Worm (Caenorhabditis elegans) whole organism, L4 larva: ENCODE results near the gene csb-1.
A peak's percentile ranks its signal among the peaks of the same experiment; 100 is the strongest.

ENCODE experiments used
- F37D6.2 ChIP-seq: sonication (generic microtip); optimal IDR thresholded peaks from 2 replicates; lab custom pipeline; 2016; ENCODE audit warnings: mild to moderate bottlenecking, missing genetic modification characterization, missing compliant biosample characterization
- F49E8.2 ChIP-seq: sonication (generic microtip); optimal IDR thresholded peaks from 2 replicates; lab custom pipeline; 2016; ENCODE audit warnings: missing compliant biosample characterization, mild to moderate bottlenecking, missing genetic modification characterization, borderline replicate concordance
- R02D3.7 ChIP-seq: fragments of 150-350 bp; sonication (generic microtip); optimal IDR thresholded peaks from 3 replicates; lab custom pipeline; 2014; ENCODE audit warnings: missing biosample characterization, missing genetic modification characterization
- T20F7.1 ChIP-seq: fragments of 200-800 bp; sonication (Bioruptor generic); optimal IDR thresholded peaks from 2 replicates; lab custom pipeline; 2018; ENCODE audit warnings: mild to moderate bottlenecking, missing genetic modification characterization, missing compliant biosample characterization
- Y48G9A.11 ChIP-seq: fragments of 200-800 bp; sonication (Bioruptor generic); IDR thresholded peaks from 2 replicates; pipeline ENCODE4 v1.3.6; 2022; ENCODE audit warnings: missing genetic modification reagents, missing genetic modification characterization, missing compliant biosample characterization
- ZK337.2 ChIP-seq: fragments of 200-800 bp; sonication (Bioruptor generic); IDR thresholded peaks from 2 replicates; pipeline ENCODE4 v1.3.6; 2022; ENCODE audit warnings: missing genetic modification reagents, missing genetic modification characterization, missing compliant biosample characterization
- aly-2 ChIP-seq: sonication (generic microtip); optimal IDR thresholded peaks from 2 replicates; lab custom pipeline; 2018; ENCODE audit warnings: missing biosample characterization, missing genetic modification characterization
- ceh-20 ChIP-seq: fragments of 200-800 bp; sonication (Bioruptor generic); IDR thresholded peaks from 2 replicates; pipeline ENCODE4 v1.3.6; 2022; ENCODE audit warnings: missing genetic modification reagents, missing genetic modification characterization, missing compliant biosample characterization
- ceh-62 ChIP-seq: sonication (generic microtip); optimal IDR thresholded peaks from 2 replicates; lab custom pipeline; 2017; ENCODE audit warnings: missing biosample characterization, missing genetic modification characterization
- cey-2 ChIP-seq: sonication (generic microtip); optimal IDR thresholded peaks from 3 replicates; lab custom pipeline; 2017; ENCODE audit warnings: missing genetic modification characterization, mild to moderate bottlenecking, missing compliant biosample characterization, antibody characterized with exemption, borderline replicate concordance; ENCODE audit not compliant: insufficient read depth
- dmd-6 ChIP-seq: fragments of 200-800 bp; sonication (Bioruptor generic); IDR thresholded peaks from 2 replicates; pipeline ENCODE4 v1.3.6; 2022; ENCODE audit warnings: missing genetic modification reagents, missing genetic modification characterization, missing compliant biosample characterization
- dmd-9 ChIP-seq: fragments of 200-800 bp; sonication (Bioruptor generic); IDR thresholded peaks from 2 replicates; pipeline ENCODE4 v1.3.6; 2022; ENCODE audit warnings: missing genetic modification reagents, missing genetic modification characterization, missing compliant biosample characterization
- dpl-1 ChIP-seq: fragments of 150-350 bp; optimal IDR thresholded peaks from 2 replicates; lab custom pipeline; 2014; ENCODE audit warnings: missing biosample characterization, missing genetic modification reagents, missing genetic modification characterization
- dve-1 ChIP-seq: sonication (generic microtip); optimal IDR thresholded peaks from 2 replicates; lab custom pipeline; 2017; ENCODE audit warnings: antibody characterized with exemption, mild to moderate bottlenecking, missing genetic modification characterization, missing compliant biosample characterization; ENCODE audit not compliant: insufficient read depth
- egl-43 ChIP-seq: fragments of 200-800 bp; sonication (Bioruptor generic); IDR thresholded peaks from 2 replicates; pipeline ENCODE4 v1.3.6; 2022; ENCODE audit warnings: missing genetic modification reagents, missing genetic modification characterization, missing compliant biosample characterization
- hif-1 ChIP-seq, 2 experiments: sonication (generic microtip); optimal IDR thresholded peaks; 2 replicates each; lab custom pipeline; 2016 to 2017; ENCODE audit warnings: missing compliant biosample characterization in 2 of 2, missing genetic modification characterization in 2 of 2, missing genetic modification reagents in 2 of 2, missing genotype in 2 of 2, mild to moderate bottlenecking in 1 of 2
- hlh-11 ChIP-seq: fragments of 200-800 bp; sonication (Bioruptor generic); optimal IDR thresholded peaks from 2 replicates; lab custom pipeline; 2018; ENCODE audit warnings: mild to moderate bottlenecking, missing genetic modification characterization, missing compliant biosample characterization
- hmg-1.1 ChIP-seq: fragments of 200-800 bp; sonication (Bioruptor generic); IDR thresholded peaks from 2 replicates; pipeline ENCODE4 v1.3.6; 2022; ENCODE audit warnings: missing genetic modification reagents, missing genetic modification characterization, missing compliant biosample characterization
- lin-38 ChIP-seq: fragments of 200-800 bp; sonication (Bioruptor generic); IDR thresholded peaks from 2 replicates; pipeline ENCODE4 v1.3.6; 2022; ENCODE audit warnings: missing genetic modification reagents, missing genetic modification characterization, missing compliant biosample characterization
- madf-9 ChIP-seq: fragments of 200-800 bp; sonication (Bioruptor generic); conservative IDR thresholded peaks from 2 replicates; pipeline ENCODE4 v1.3.6; 2022; ENCODE audit warnings: missing genetic modification reagents, missing genetic modification characterization, missing compliant biosample characterization
- mdl-1 ChIP-seq, 2 experiments: fragments of 150-350 bp in 1 of 2; sonication (generic microtip) in 1 of 2; optimal IDR thresholded peaks; 2 replicates each; lab custom pipeline; 2014 to 2017; ENCODE audit warnings: missing biosample characterization in 2 of 2, missing genetic modification characterization in 2 of 2
- mdt-29 ChIP-seq: fragments of 200-800 bp; sonication (Bioruptor generic); IDR thresholded peaks from 2 replicates; pipeline ENCODE4 v1.3.6; 2022; ENCODE audit warnings: missing genetic modification reagents, missing genetic modification characterization, missing compliant biosample characterization
- mep-1 ChIP-seq: fragments of 150-350 bp; sonication (generic microtip); optimal IDR thresholded peaks from 3 replicates; lab custom pipeline; 2014; ENCODE audit warnings: missing biosample characterization, missing genetic modification characterization
- mes-2 ChIP-seq: sonication (generic microtip); optimal IDR thresholded peaks from 2 replicates; lab custom pipeline; 2016; ENCODE audit warnings: missing genotype, mild to moderate bottlenecking, missing genetic modification characterization, missing compliant biosample characterization; ENCODE audit not compliant: poor library complexity, severe bottlenecking
- mxl-2 ChIP-seq: fragments of 200-800 bp; sonication (Bioruptor generic); conservative IDR thresholded peaks from 2 replicates; pipeline ENCODE4 v1.3.6; 2022; ENCODE audit warnings: missing genetic modification reagents, missing genetic modification characterization, missing compliant biosample characterization
- mxl-3 ChIP-seq: fragments of 200-800 bp; sonication (Bioruptor generic); optimal IDR thresholded peaks from 2 replicates; lab custom pipeline; 2018; ENCODE audit warnings: mild to moderate bottlenecking, missing genetic modification characterization, missing compliant biosample characterization
- nhr-11 ChIP-seq: fragments of 150-350 bp; optimal IDR thresholded peaks from 2 replicates; lab custom pipeline; 2014; ENCODE audit warnings: missing biosample characterization, missing genetic modification characterization
- nhr-237 ChIP-seq: sonication (generic microtip); optimal IDR thresholded peaks from 2 replicates; lab custom pipeline; 2017; ENCODE audit warnings: missing biosample characterization, missing genetic modification characterization
- nhr-42 ChIP-seq: fragments of 200-800 bp; sonication (Bioruptor generic); IDR thresholded peaks from 2 replicates; pipeline ENCODE4 v1.3.6; 2022; ENCODE audit warnings: missing genetic modification characterization, missing compliant biosample characterization
- php-3 ChIP-seq: fragments of 200-800 bp; sonication (Bioruptor generic); IDR thresholded peaks from 2 replicates; pipeline ENCODE4 v1.3.6; 2022; ENCODE audit warnings: missing genetic modification reagents, missing genetic modification characterization, missing compliant biosample characterization
- rbr-2 ChIP-seq: sonication (generic microtip); optimal IDR thresholded peaks from 2 replicates; lab custom pipeline; 2016; ENCODE audit warnings: missing genotype, missing genetic modification characterization, missing compliant biosample characterization
- sdz-12 ChIP-seq: fragments of 200-800 bp; sonication (Bioruptor generic); optimal IDR thresholded peaks from 2 replicates; lab custom pipeline; 2018; ENCODE audit warnings: mild to moderate bottlenecking, missing genetic modification characterization, missing compliant biosample characterization
- set-16 ChIP-seq: fragments of 200-800 bp; sonication (Bioruptor generic); IDR thresholded peaks from 2 replicates; pipeline ENCODE4 v1.3.6; 2022; ENCODE audit warnings: missing genetic modification reagents, missing genetic modification characterization, missing compliant biosample characterization
- skn-1 ChIP-seq: fragments of 150-350 bp; optimal IDR thresholded peaks from 2 replicates; lab custom pipeline; 2014; ENCODE audit warnings: missing biosample characterization, missing genetic modification characterization
- spr-3 ChIP-seq: fragments of 200-800 bp; sonication (Bioruptor generic); optimal IDR thresholded peaks from 2 replicates; lab custom pipeline; 2018; ENCODE audit warnings: mild to moderate bottlenecking, missing genetic modification characterization, missing compliant biosample characterization
- tra-1 ChIP-seq: fragments of 200-800 bp; sonication (Bioruptor generic); IDR thresholded peaks from 2 replicates; pipeline ENCODE4 v1.3.6; 2022; ENCODE audit warnings: missing genetic modification reagents, missing genetic modification characterization, missing compliant biosample characterization
- unc-62 ChIP-seq, 3 experiments: fragments of 150-350 bp in 1 of 3; sonication (generic microtip); optimal IDR thresholded peaks in 2 of 3; peaks in 1 of 3; 1 replicate in 1 of 3; 2 replicates in 2 of 3; lab custom pipeline; 2014 to 2017; ENCODE audit warnings: missing biosample characterization in 3 of 3, missing genetic modification characterization in 3 of 3, missing genetic modification reagents in 3 of 3, missing genotype in 1 of 3
- vab-7 ChIP-seq: fragments of 200-800 bp; sonication (Bioruptor generic); IDR thresholded peaks from 2 replicates; pipeline ENCODE4 v1.3.6; 2022; ENCODE audit warnings: missing genetic modification reagents, missing genetic modification characterization, missing compliant biosample characterization
- zfp-3 ChIP-seq: fragments of 200-800 bp; sonication (Bioruptor generic); conservative IDR thresholded peaks from 2 replicates; pipeline ENCODE4 v1.3.6; 2022; ENCODE audit warnings: missing genetic modification reagents, missing genetic modification characterization, missing compliant biosample characterization
- zip-2 ChIP-seq: fragments of 150-350 bp; optimal IDR thresholded peaks from 2 replicates; lab custom pipeline; 2014; ENCODE audit warnings: missing biosample characterization, missing genetic modification characterization
- ztf-11 ChIP-seq: fragments of 150-350 bp; optimal IDR thresholded peaks from 2 replicates; lab custom pipeline; 2014; ENCODE audit warnings: missing biosample characterization, missing genetic modification characterization

The csb-1 gene

ce11 chrX:15869589-15869988 lies 3.9 kb upstream of the csb-1 start:
- TF ChIP-seq nhr-42 (no peak), hif-1 (tag; optimal IDR thresholded peaks at IDR 0.05; lab: Kevin White, UChicago) (no peak), ZK337.2 (GFP tag; lab: Robert Waterston, UW) (no peak), zip-2 (tag; lab: Kevin White, UChicago) (no peak), zfp-3 (GFP tag; lab: Robert Waterston, UW) (no peak), mdt-29 (GFP tag; lab: Robert Waterston, UW) (no peak), cey-2 (tag; lab: Kevin White, UChicago) (no peak), mxl-3 (GFP tag; lab: Kevin White, UChicago) (peak; percentile 9), hlh-11 (peak; percentile 15), ztf-11 (tag; lab: Kevin White, UChicago) (no peak), ceh-62 (tag; lab: Kevin White, UChicago) (no peak), sdz-12 (GFP tag; lab: Kevin White, UChicago) (no peak), madf-9 (no peak), spr-3 (GFP tag; lab: Kevin White, UChicago) (no peak), mes-2 (tag; lab: Kevin White, UChicago) (no peak), Y48G9A.11 (GFP tag; lab: Robert Waterston, UW) (no peak), set-16 (no peak), unc-62 (GFP tag; optimal IDR thresholded peaks at IDR 0.05 in 1 of 2; lab: Kevin White, UChicago) (peak in 1 of 2 experiments; percentile 81), unc-62 (tag; optimal IDR thresholded peaks at IDR 0.05; lab: Kevin White, UChicago) (no peak), mep-1 (tag; lab: Kevin White, UChicago) (no peak)
- TF ChIP-seq, all 104 proteins: peak for 3

ce11 chrX:15860556-15861008 lies 5.1 kb downstream of the csb-1 start, which contains the start of gene F53H4.6:
TSS of gene F53H4.6 (minus strand) at chrX:15860606.
- no peak for TF ChIP-seq mxl-2 (GFP tag; lab: Robert Waterston, UW)
- TF ChIP-seq F49E8.2 (tag; lab: Kevin White, UChicago): no peak
- TF ChIP-seq nhr-237 (tag; lab: Kevin White, UChicago): no peak
- no peak for TF ChIP-seq sdz-12 (GFP tag; lab: Kevin White, UChicago)
- 0 out of 2 replicates have a peak, but pooled peaks have one; percentile 24 for TF ChIP-seq dmd-6 (GFP tag; lab: Robert Waterston, UW)
- peak; percentile 16 for TF ChIP-seq nhr-11
- TF ChIP-seq rbr-2 (tag; lab: Kevin White, UChicago): peak; percentile 25
- no peak for TF ChIP-seq egl-43 (GFP tag; lab: Robert Waterston, UW)
- no peak for TF ChIP-seq php-3 (GFP tag; lab: Robert Waterston, UW)
- no peak for TF ChIP-seq zfp-3 (GFP tag; lab: Robert Waterston, UW)
- TF ChIP-seq aly-2 (tag; lab: Kevin White, UChicago): no peak
- no peak for TF ChIP-seq skn-1 (tag; lab: Kevin White, UChicago)
- TF ChIP-seq hlh-11: peak; percentile 25
- peak; percentile 19 for TF ChIP-seq F37D6.2 (tag; lab: Kevin White, UChicago)
- no peak for TF ChIP-seq hif-1 (tag; optimal IDR thresholded peaks at IDR 0.05; lab: Kevin White, UChicago)
- no peak for TF ChIP-seq tra-1
- TF ChIP-seq dmd-9 (GFP tag; lab: Robert Waterston, UW): 0 out of 2 replicates have a peak, but pooled peaks have one; percentile 39
- TF ChIP-seq hmg-1.1 (GFP tag; lab: Robert Waterston, UW): peak; percentile 69
- TF ChIP-seq ceh-20 (GFP tag; lab: Robert Waterston, UW): no peak
- no peak for TF ChIP-seq R02D3.7 (tag; lab: Kevin White, UChicago)
- peak; percentile 3 for TF ChIP-seq dve-1 (tag; lab: Kevin White, UChicago)
- TF ChIP-seq mdl-1 (tag; optimal IDR thresholded peaks at IDR 0.05; lab: Kevin White, UChicago): peak in 1 of 2 experiments; percentile 30
- no peak for TF ChIP-seq vab-7 (GFP tag; lab: Robert Waterston, UW)
- peak; percentile 85 for TF ChIP-seq lin-38 (GFP tag; lab: Robert Waterston, UW)
- peak; percentile 50 for TF ChIP-seq mes-2 (tag; lab: Kevin White, UChicago)
- no peak for TF ChIP-seq T20F7.1
- TF ChIP-seq mxl-3 (GFP tag; lab: Kevin White, UChicago): no peak
- TF ChIP-seq dpl-1: peak; percentile 27
- TF ChIP-seq, all 104 proteins: peak for 12
